Worm (Caenorhabditis elegans) whole organism, L2 larva: ENCODE measurements around the gene ndub-2.

Experiments
- C34F6.9 ChIP-seq: fragments of 150-350 bp; optimal IDR thresholded peaks from 2 replicates; lab custom pipeline; 2014; ENCODE audit warnings: missing biosample characterization, missing genetic modification characterization
- F13H6.1 ChIP-seq: sonication (generic microtip); optimal IDR thresholded peaks from 2 replicates; lab custom pipeline; 2016; ENCODE audit warnings: missing genetic modification characterization, missing compliant biosample characterization
- R02D3.7 ChIP-seq: fragments of 150-350 bp; optimal IDR thresholded peaks from 2 replicates; lab custom pipeline; 2014; ENCODE audit warnings: missing biosample characterization, missing genetic modification characterization
- Y55F3AM.14 ChIP-seq: fragments of 200-800 bp; sonication (Bioruptor generic); optimal IDR thresholded peaks from 2 replicates; lab custom pipeline; 2018; ENCODE audit warnings: mild to moderate bottlenecking, missing genetic modification characterization, missing compliant biosample characterization
- ZK546.5 ChIP-seq: sonication (generic microtip); optimal IDR thresholded peaks from 2 replicates; lab custom pipeline; 2017; ENCODE audit warnings: missing biosample characterization, missing genetic modification characterization
- alr-1 ChIP-seq: fragments of 150-350 bp; optimal IDR thresholded peaks from 2 replicates; lab custom pipeline; 2014; ENCODE audit warnings: missing biosample characterization, missing genetic modification characterization
- aly-2 ChIP-seq: fragments of 150-350 bp; optimal IDR thresholded peaks from 2 replicates; lab custom pipeline; 2014; ENCODE audit warnings: missing biosample characterization, missing genetic modification characterization
- ama-1 ChIP-seq: fragments of 150-350 bp; optimal IDR thresholded peaks from 2 replicates; lab custom pipeline; 2018; ENCODE audit warnings: inconsistent platforms
- blmp-1 ChIP-seq: sonication (generic microtip); optimal IDR thresholded peaks from 2 replicates; lab custom pipeline; 2017; ENCODE audit warnings: missing genetic modification characterization, mild to moderate bottlenecking, missing compliant biosample characterization, antibody characterized with exemption, moderate library complexity; ENCODE audit not compliant: insufficient read depth
- ceh-16 ChIP-seq: fragments of 150-350 bp; optimal IDR thresholded peaks from 2 replicates; lab custom pipeline; 2014; ENCODE audit warnings: missing biosample characterization, missing genetic modification characterization
- ceh-82 ChIP-seq: fragments of 150-350 bp; optimal IDR thresholded peaks from 2 replicates; lab custom pipeline; 2014; ENCODE audit warnings: missing biosample characterization, missing genetic modification characterization
- dmd-4 ChIP-seq: sonication (generic microtip); optimal IDR thresholded peaks from 2 replicates; lab custom pipeline; 2017; ENCODE audit warnings: missing biosample characterization, missing genetic modification characterization
- egl-27 ChIP-seq: sonication (generic microtip); optimal IDR thresholded peaks from 3 replicates; lab custom pipeline; 2017; ENCODE audit warnings: missing biosample characterization, missing genetic modification reagents, missing genetic modification characterization
- elt-1 ChIP-seq: fragments of 150-350 bp; optimal IDR thresholded peaks from 2 replicates; lab custom pipeline; 2014; ENCODE audit warnings: missing biosample characterization, missing genetic modification characterization
- elt-3 ChIP-seq: sonication (generic microtip); optimal IDR thresholded peaks from 2 replicates; lab custom pipeline; 2017; ENCODE audit warnings: missing biosample characterization, missing genetic modification characterization
- fos-1 ChIP-seq: fragments of 150-350 bp; optimal IDR thresholded peaks from 2 replicates; lab custom pipeline; 2014; ENCODE audit warnings: missing biosample characterization, missing genetic modification characterization
- gmeb-1 ChIP-seq: fragments of 150-350 bp; optimal IDR thresholded peaks from 2 replicates; lab custom pipeline; 2014; ENCODE audit warnings: missing biosample characterization, missing genetic modification characterization
- lin-13 ChIP-seq: fragments of 150-350 bp; optimal IDR thresholded peaks from 2 replicates; lab custom pipeline; 2014; ENCODE audit warnings: missing biosample characterization, missing genetic modification reagents, missing genetic modification characterization
- lin-39 ChIP-seq: fragments of 150-350 bp; optimal IDR thresholded peaks from 2 replicates; lab custom pipeline; 2014; ENCODE audit warnings: missing biosample characterization, missing genetic modification reagents, missing genetic modification characterization
- lsy-2 ChIP-seq, 2 experiments: fragments of 150-350 bp in 1 of 2; sonication (generic microtip) in 1 of 2; optimal IDR thresholded peaks; 2 replicates each; lab custom pipeline; 2014 to 2017; ENCODE audit warnings: missing biosample characterization in 2 of 2, missing genetic modification characterization in 2 of 2
- mbf-1 ChIP-seq: sonication (generic microtip); optimal IDR thresholded peaks from 2 replicates; lab custom pipeline; 2017; ENCODE audit warnings: missing biosample characterization, missing genetic modification characterization
- mdl-1 ChIP-seq, 2 experiments: fragments of 150-350 bp in 1 of 2; sonication (generic microtip) in 1 of 2; optimal IDR thresholded peaks; 2 replicates each; lab custom pipeline; 2017; ENCODE audit warnings: missing biosample characterization in 2 of 2, missing genetic modification characterization in 2 of 2
- nhr-10 ChIP-seq: sonication (generic microtip); optimal IDR thresholded peaks from 2 replicates; lab custom pipeline; 2017; ENCODE audit warnings: missing biosample characterization, missing genetic modification characterization
- nhr-11 ChIP-seq: fragments of 150-350 bp; optimal IDR thresholded peaks from 2 replicates; lab custom pipeline; 2014; ENCODE audit warnings: missing biosample characterization, missing genetic modification characterization
- nhr-12 ChIP-seq: fragments of 150-350 bp; optimal IDR thresholded peaks from 2 replicates; lab custom pipeline; 2014; ENCODE audit warnings: missing biosample characterization, missing genetic modification characterization
- nhr-129 ChIP-seq: fragments of 150-350 bp; optimal IDR thresholded peaks from 2 replicates; lab custom pipeline; 2014; ENCODE audit warnings: missing biosample characterization, missing genetic modification characterization
- nhr-21 ChIP-seq: fragments of 150-350 bp; optimal IDR thresholded peaks from 2 replicates; lab custom pipeline; 2014; ENCODE audit warnings: missing biosample characterization, missing genetic modification characterization
- nhr-237 ChIP-seq: fragments of 150-350 bp; optimal IDR thresholded peaks from 2 replicates; lab custom pipeline; 2014; ENCODE audit warnings: missing biosample characterization, missing genetic modification characterization
- nhr-25 ChIP-seq: fragments of 150-350 bp; sonication (generic microtip); optimal IDR thresholded peaks from 3 replicates; lab custom pipeline; 2014; ENCODE audit warnings: missing biosample characterization, missing genetic modification characterization
- nhr-6 ChIP-seq: fragments of 150-350 bp; optimal IDR thresholded peaks from 2 replicates; lab custom pipeline; 2014; ENCODE audit warnings: missing biosample characterization, missing genetic modification characterization
- sem-4 ChIP-seq: fragments of 150-350 bp; optimal IDR thresholded peaks from 2 replicates; lab custom pipeline; 2014; ENCODE audit warnings: missing biosample characterization, missing genetic modification reagents, missing genetic modification characterization
- skn-1 ChIP-seq: sonication (generic microtip); optimal IDR thresholded peaks from 2 replicates; lab custom pipeline; 2017; ENCODE audit warnings: missing biosample characterization, missing genetic modification characterization
- sma-3 ChIP-seq: sonication (generic microtip); optimal IDR thresholded peaks from 2 replicates; lab custom pipeline; 2016; ENCODE audit warnings: missing genetic modification reagents, missing genetic modification characterization, missing compliant biosample characterization
- sma-9 ChIP-seq, 2 experiments: fragments of 150-350 bp in 1 of 2; sonication (generic microtip) in 1 of 2; optimal IDR thresholded peaks; 2 replicates each; lab custom pipeline; 2014 to 2016; ENCODE audit warnings: missing genetic modification characterization in 2 of 2, mild to moderate bottlenecking in 1 of 2, missing biosample characterization in 1 of 2, missing compliant biosample characterization in 1 of 2, missing genetic modification reagents in 1 of 2, moderate library complexity in 1 of 2
- snpc-4 ChIP-seq: fragments of 150-350 bp; optimal IDR thresholded peaks from 2 replicates; lab custom pipeline; 2014; ENCODE audit warnings: missing biosample characterization, missing genetic modification characterization
- unc-39 ChIP-seq: fragments of 150-350 bp; optimal IDR thresholded peaks from 2 replicates; lab custom pipeline; 2014; ENCODE audit warnings: missing biosample characterization, missing genetic modification characterization
- unc-55 ChIP-seq: fragments of 150-350 bp; sonication (generic microtip); optimal IDR thresholded peaks from 3 replicates; lab custom pipeline; 2014; ENCODE audit warnings: missing biosample characterization, missing genetic modification reagents, missing genetic modification characterization
- unc-62 ChIP-seq: fragments of 150-350 bp; optimal IDR thresholded peaks from 2 replicates; lab custom pipeline; 2014; ENCODE audit warnings: missing biosample characterization, missing genetic modification reagents, missing genetic modification characterization
- zag-1 ChIP-seq: fragments of 150-350 bp; optimal IDR thresholded peaks from 2 replicates; lab custom pipeline; 2014; ENCODE audit warnings: missing biosample characterization, missing genetic modification characterization
- ztf-4 ChIP-seq: fragments of 150-350 bp; optimal IDR thresholded peaks from 2 replicates; lab custom pipeline; 2014; ENCODE audit warnings: missing biosample characterization, missing genetic modification characterization

The ndub-2 gene

ce11 chrII:8953703-8954102 lies 42.5 kb upstream of the ndub-2 start:
- peak; percentile 22 for TF ChIP-seq elt-1 (tag; lab: Kevin White, UChicago)
- no peak for TF ChIP-seq unc-39 (tag; lab: Kevin White, UChicago)
- TF ChIP-seq, all 48 proteins: peak for 1

- TF ChIP-seq sma-3 (no peak), mbf-1 (tag; lab: Kevin White, UChicago) (no peak), nhr-12 (no peak), skn-1 (tag; lab: Kevin White, UChicago) (no peak), ceh-82 (tag; lab: Kevin White, UChicago) (no peak), elt-1 (tag; lab: Kevin White, UChicago) (no peak), nhr-11 (tag; lab: Kevin White, UChicago) (no peak)
Measured at ce11 chrII:8956896-8957295, 39.3 kb upstream of the ndub-2 start.

ce11 chrII:8959081-8959480 lies 37.1 kb upstream of the ndub-2 start:
- TF ChIP-seq lin-13 (GFP tag; lab: Kevin White, UChicago) (no peak), zag-1 (no peak), ceh-16 (tag; lab: Kevin White, UChicago) (no peak), unc-62 (GFP tag; lab: Kevin White, UChicago) (no peak), sem-4 (tag; lab: Kevin White, UChicago) (no peak), Y55F3AM.14 (no peak), unc-55 (no peak), F13H6.1 (peak; percentile 65), lin-39 (tag; lab: Kevin White, UChicago) (no peak), gmeb-1 (tag; lab: Kevin White, UChicago) (no peak), blmp-1 (tag; lab: Kevin White, UChicago) (no peak), egl-27 (tag; lab: Kevin White, UChicago) (no peak), alr-1 (tag; lab: Kevin White, UChicago) (no peak), fos-1 (tag; lab: Kevin White, UChicago) (no peak), R02D3.7 (tag; lab: Kevin White, UChicago) (no peak), nhr-12 (no peak), elt-1 (tag; lab: Kevin White, UChicago) (no peak), mdl-1 (tag; optimal IDR thresholded peaks at IDR 0.05; lab: Kevin White, UChicago) (no peak), C34F6.9 (peak; percentile 22), ZK546.5 (tag; lab: Kevin White, UChicago) (no peak), elt-3 (tag; lab: Kevin White, UChicago) (no peak), nhr-21 (no peak), nhr-25 (tag; lab: Kevin White, UChicago) (no peak), dmd-4 (tag; lab: Kevin White, UChicago) (no peak), ztf-4 (tag; lab: Kevin White, UChicago) (no peak), aly-2 (no peak), lsy-2 (tag; optimal IDR thresholded peaks at IDR 0.05; lab: Kevin White, UChicago) (peak in 1 of 2 experiments; percentile 20), nhr-11 (tag; lab: Kevin White, UChicago) (no peak), nhr-129 (peak; percentile 77), sma-3 (no peak), mbf-1 (tag; lab: Kevin White, UChicago) (no peak), nhr-237 (tag; lab: Kevin White, UChicago) (no peak), nhr-6 (tag; lab: Kevin White, UChicago) (no peak), sma-9 (GFP tag; optimal IDR thresholded peaks at IDR 0.05; lab: Kevin White, UChicago) (peak; percentile 61), sma-9 (tag; optimal IDR thresholded peaks at IDR 0.05; lab: Kevin White, UChicago) (no peak), nhr-10 (tag; lab: Kevin White, UChicago) (no peak), skn-1 (tag; lab: Kevin White, UChicago) (no peak), ceh-82 (tag; lab: Kevin White, UChicago) (no peak), ama-1 (lab: Kevin White, UChicago) (peak; percentile 4), snpc-4 (tag; lab: Kevin White, UChicago) (no peak)
